Worm (Caenorhabditis elegans) whole organism, L3 larva: ENCODE results near the gene B0024.15.

Source experiments
- ceh-28 ChIP-seq: fragments of 150-350 bp; optimal IDR thresholded peaks from 2 replicates; lab custom pipeline; 2014; ENCODE audit warnings: missing biosample characterization, missing genetic modification reagents, missing genetic modification characterization
- elt-3 ChIP-seq, 3 experiments: fragments of 150-350 bp in 1 of 3; sonication (generic microtip) in 2 of 3; optimal IDR thresholded peaks; 2 replicates in 2 of 3; 4 replicates in 1 of 3; lab custom pipeline; 2014 to 2017; ENCODE audit warnings: missing biosample characterization in 3 of 3, missing genetic modification characterization in 3 of 3
- fkh-10 ChIP-seq: sonication (generic microtip); optimal IDR thresholded peaks from 2 replicates; lab custom pipeline; 2017; ENCODE audit warnings: missing biosample characterization, missing genetic modification reagents, missing genetic modification characterization
- lin-15B ChIP-seq: fragments of 150-350 bp; optimal IDR thresholded peaks from 2 replicates; lab custom pipeline; 2014; ENCODE audit warnings: missing biosample characterization, missing genetic modification characterization
- mdl-1 ChIP-seq: fragments of 150-350 bp; optimal IDR thresholded peaks from 2 replicates; lab custom pipeline; 2014; ENCODE audit warnings: missing biosample characterization, missing genetic modification characterization
- nhr-28 ChIP-seq: fragments of 150-350 bp; optimal IDR thresholded peaks from 2 replicates; lab custom pipeline; 2014; ENCODE audit warnings: missing biosample characterization, missing genetic modification characterization
- nhr-77 ChIP-seq: fragments of 150-350 bp; optimal IDR thresholded peaks from 2 replicates; lab custom pipeline; 2014; ENCODE audit warnings: missing biosample characterization, missing genetic modification characterization
- pha-4 ChIP-seq: fragments of 150-350 bp; optimal IDR thresholded peaks from 2 replicates; lab custom pipeline; 2014; ENCODE audit warnings: missing biosample characterization, missing genetic modification reagents, missing genetic modification characterization
- skn-1 ChIP-seq: fragments of 150-350 bp; optimal IDR thresholded peaks from 2 replicates; lab custom pipeline; 2014; ENCODE audit warnings: missing biosample characterization, missing genetic modification characterization

- TF ChIP-seq mdl-1 (tag; lab: Kevin White, UChicago) (no peak), nhr-77 (tag; lab: Kevin White, UChicago) (no peak), nhr-28 (tag; lab: Kevin White, UChicago) (no peak), pha-4 (tag; lab: Kevin White, UChicago) (peak; percentile 58), elt-3 (tag; optimal IDR thresholded peaks at IDR 0.05; lab: Kevin White, UChicago) (no peak), fkh-10 (GFP tag; lab: Kevin White, UChicago) (no peak), ceh-28 (tag; lab: Kevin White, UChicago) (no peak), skn-1 (tag; lab: Kevin White, UChicago) (no peak), lin-15B (tag; lab: Kevin White, UChicago) (no peak)
Measured at ce11 chrV:10265019-10265418, 24.8 kb upstream of the B0024.15 start.
